Worm (Caenorhabditis elegans) whole organism, L4/young adult: ENCODE data around the gene srw-54.

Source experiments
- W03F9.2 ChIP-seq: fragments of 150-350 bp; optimal IDR thresholded peaks from 2 replicates; lab custom pipeline; 2014; ENCODE audit warnings: missing biosample characterization, missing genetic modification characterization
- dao-5 ChIP-seq: sonication (generic microtip); optimal IDR thresholded peaks from 2 replicates; lab custom pipeline; 2016; ENCODE audit warnings: missing genotype, missing genetic modification characterization, moderate library complexity, missing compliant biosample characterization
- him-1 ChIP-seq: sonication (generic microtip); optimal IDR thresholded peaks from 2 replicates; lab custom pipeline; 2016; ENCODE audit warnings: missing genotype, missing genetic modification reagents, missing genetic modification characterization, missing compliant biosample characterization

DNA sequence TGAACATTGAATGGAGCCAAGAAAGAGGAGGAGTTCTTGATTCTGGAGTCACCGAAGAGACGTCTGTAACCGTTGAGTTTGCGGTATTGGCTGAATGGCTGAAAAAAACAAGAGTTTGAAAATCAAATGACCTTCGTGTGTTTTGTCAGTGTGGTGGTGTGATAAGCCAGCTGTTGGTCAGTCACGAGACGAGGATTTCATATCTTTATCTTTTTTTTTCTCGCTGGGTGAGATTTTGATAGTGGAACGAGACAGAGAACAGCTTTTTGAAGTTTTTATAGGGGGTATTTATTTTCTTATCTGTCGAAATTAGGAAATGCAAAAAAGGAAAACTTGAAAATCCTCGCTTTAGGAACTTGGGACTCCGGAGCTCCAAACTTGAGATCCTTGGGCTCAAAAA is 16.6 kb upstream of the srw-54 start:
- no peak for TF ChIP-seq him-1 (tag; lab: Kevin White, UChicago)
- no peak for TF ChIP-seq W03F9.2 (tag; lab: Kevin White, UChicago)
- TF ChIP-seq dao-5 (tag; lab: Kevin White, UChicago): no peak
